Worm (Caenorhabditis elegans): Measurements from ENCODE around the gene hpo-34.

The hpo-34 gene

ce11 chrX:11556194-11556739 lies 37.4 kb upstream of the hpo-34 start, which contains the start of gene C35C5.10:
C35C5.10 (plus strand) TSS chrX:11556244.
- TF ChIP-seq dpl-1 (GFP tag; optimal IDR thresholded peaks at IDR 0.05), result no peak
- TF ChIP-seq mef-2 (tag; optimal IDR thresholded peaks at IDR 0.05), result no peak
- no peak for TF ChIP-seq C04F5.9 (tag; optimal IDR thresholded peaks at IDR 0.05)
- TF ChIP-seq elt-2 (tag; optimal IDR thresholded peaks at IDR 0.05), result peak; percentile 70
- peak; percentile 32 for TF ChIP-seq pqm-1 (tag; optimal IDR thresholded peaks at IDR 0.05)
- no peak for TF ChIP-seq ama-1 (optimal IDR thresholded peaks at IDR 0.05)
- TF ChIP-seq efl-1 (optimal IDR thresholded peaks at IDR 0.05), result no peak
- no peak for TF ChIP-seq efl-1 (GFP tag; optimal IDR thresholded peaks at IDR 0.05 in 1 of 2)

DNA sequence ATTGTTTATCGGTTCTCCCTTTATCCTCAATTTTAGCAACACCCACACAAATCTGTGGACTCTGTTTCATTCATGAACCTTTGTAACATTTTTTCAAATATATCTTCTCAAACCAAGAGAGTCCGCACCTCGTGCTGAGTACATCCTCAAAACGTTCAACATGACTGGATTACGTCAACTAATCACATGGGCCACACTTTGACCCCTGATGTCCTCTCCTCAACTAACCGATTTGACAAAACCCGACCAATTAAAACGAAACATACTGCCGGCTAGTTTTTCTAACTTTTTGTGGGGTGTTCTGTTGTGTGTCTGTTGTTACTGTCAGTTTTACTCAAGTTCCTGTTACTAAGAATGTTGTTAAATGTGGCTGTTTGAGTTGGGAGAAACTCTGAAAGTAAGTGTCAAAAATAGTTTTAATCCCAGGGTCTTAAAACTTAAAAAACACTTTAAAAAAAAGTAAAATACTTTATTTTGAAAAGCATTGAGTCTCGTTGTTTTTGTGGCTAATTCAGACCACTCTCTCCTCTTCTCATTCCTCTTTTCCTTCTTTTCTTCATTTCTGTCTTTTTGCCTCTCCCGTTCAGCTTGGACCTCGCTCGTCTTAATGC lies 36.8 kb upstream of the hpo-34 start:
- TF ChIP-seq nhr-71 (tag; optimal IDR thresholded peaks at IDR 0.05) (no peak), aly-2 (tag; optimal IDR thresholded peaks at IDR 0.05) (no peak), mdl-1 (tag; optimal IDR thresholded peaks at IDR 0.05) (peak in 1 of 2 experiments; percentile 21), nhr-76 (tag; optimal IDR thresholded peaks at IDR 0.05) (no peak), ceh-8 (GFP tag; optimal IDR thresholded peaks at IDR 0.05) (no peak), egl-13 (tag; optimal IDR thresholded peaks at IDR 0.05) (no peak), efl-1 (optimal IDR thresholded peaks at IDR 0.05) (no peak), efl-1 (GFP tag; optimal IDR thresholded peaks at IDR 0.05 in 1 of 2) (peak in 1 of 2 experiments; percentile 80), elt-3 (tag; optimal IDR thresholded peaks at IDR 0.05) (no peak), ztf-11 (tag; optimal IDR thresholded peaks at IDR 0.05) (no peak), nhr-20 (tag; optimal IDR thresholded peaks at IDR 0.05) (no peak), fos-1 (tag; optimal IDR thresholded peaks at IDR 0.05) (no peak), lir-3 (tag; optimal IDR thresholded peaks at IDR 0.05; ENCODE audit: poor library complexity) (no peak), lin-39 (tag; optimal IDR thresholded peaks at IDR 0.05) (no peak), nhr-28 (tag; optimal IDR thresholded peaks at IDR 0.05) (no peak), nhr-84 (tag; optimal IDR thresholded peaks at IDR 0.05) (no peak), sptf-1 (tag; optimal IDR thresholded peaks at IDR 0.05) (no peak), isw-1 (GFP tag; IDR thresholded peaks at IDR 0.05) (no peak), grh-1 (GFP tag; IDR thresholded peaks at IDR 0.05) (no peak), egl-27 (tag; optimal IDR thresholded peaks at IDR 0.05) (no peak), lin-14 (GFP tag; optimal IDR thresholded peaks at IDR 0.05) (peak; percentile 14), vab-15 (tag; optimal IDR thresholded peaks at IDR 0.05) (peak; percentile 0), C34B4.2 (tag; optimal IDR thresholded peaks at IDR 0.05) (no peak), pag-3 (tag; optimal IDR thresholded peaks at IDR 0.05; ENCODE audit: borderline replicate concordance, insufficient read depth) (no peak), nhr-85 (tag) (peak; percentile 62)

DNA sequence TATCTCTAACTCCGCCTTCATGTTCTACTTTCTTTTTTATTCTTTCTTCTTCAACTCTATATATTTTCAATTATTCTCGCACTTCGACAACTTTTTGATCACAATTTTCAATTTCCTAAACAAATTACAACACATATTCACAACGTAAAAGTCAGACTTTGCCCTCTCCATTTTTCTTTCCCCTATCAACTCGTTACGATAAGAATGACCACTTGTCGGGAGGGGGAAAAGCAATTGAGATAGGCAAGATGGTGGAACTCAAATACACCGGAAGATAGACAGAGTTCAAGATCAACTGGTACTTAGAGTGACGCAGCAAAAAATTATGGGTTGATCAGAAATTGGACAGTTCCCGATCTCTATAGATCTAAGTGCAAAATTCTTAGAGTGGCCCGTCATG lies 36.2 kb upstream of the hpo-34 start:
- TF ChIP-seq elt-2 (tag; optimal IDR thresholded peaks at IDR 0.05) (peak; percentile 35), unc-130 (tag; optimal IDR thresholded peaks at IDR 0.05) (no peak)

- TF ChIP-seq elt-3 (tag; optimal IDR thresholded peaks at IDR 0.05) (no peak), fkh-10 (GFP tag; optimal IDR thresholded peaks at IDR 0.05) (no peak), lin-14 (GFP tag; optimal IDR thresholded peaks at IDR 0.05) (peak; percentile 43), unc-130 (tag; optimal IDR thresholded peaks at IDR 0.05) (no peak), sup-37 (GFP tag; optimal IDR thresholded peaks at IDR 0.05) (no peak), aha-1 (tag; optimal IDR thresholded peaks at IDR 0.05) (no peak), unc-86 (tag; optimal IDR thresholded peaks at IDR 0.05) (peak; percentile 20), dsc-1 (tag; optimal IDR thresholded peaks at IDR 0.05) (peak; percentile 13), ceh-90 (tag; optimal IDR thresholded peaks at IDR 0.05) (no peak), C16A3.4 (tag; optimal IDR thresholded peaks at IDR 0.05) (no peak), fos-1 (tag; optimal IDR thresholded peaks at IDR 0.05) (no peak)
Measured at ce11 chrX:11554522-11554921, 35.7 kb upstream of the hpo-34 start.

All from whole organism, L1 larva.